Worm (Caenorhabditis elegans): ENCODE measurements around the gene ham-3.

The ham-3 gene

DNA sequence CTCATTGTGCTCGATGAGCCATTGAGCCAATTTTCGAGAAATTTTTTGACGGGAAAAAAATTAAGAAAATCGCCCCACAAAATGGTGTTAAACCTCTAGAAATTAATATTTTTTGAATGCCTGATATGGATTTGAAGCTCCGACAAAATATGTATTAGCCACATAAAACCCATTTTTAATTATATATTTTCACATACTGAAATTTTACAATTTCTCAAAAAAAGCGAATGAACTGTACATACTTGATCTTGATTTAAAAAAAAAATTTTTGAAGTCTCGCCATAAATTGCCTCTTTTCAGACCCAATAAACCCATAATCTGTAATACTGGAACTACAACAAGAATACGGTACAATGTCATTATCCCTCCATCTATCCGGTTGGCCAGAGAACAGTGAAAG is 31.9 kb downstream of the ham-3 start, which contains the start of gene nac-3:
nac-3 (plus strand) TSS at position 301 of the 400 bp plus-strand sequence.
- TF ChIP-seq ceh-36 (tag; optimal IDR thresholded peaks at IDR 0.05) (no peak), tra-4 (tag; optimal IDR thresholded peaks at IDR 0.05) (no peak), B0310.2 (tag; optimal IDR thresholded peaks at IDR 0.05) (no peak), aly-1 (tag; optimal IDR thresholded peaks at IDR 0.05) (no peak), flt-1 (GFP tag; IDR thresholded peaks at IDR 0.05) (no peak), hnd-1 (tag; optimal IDR thresholded peaks at IDR 0.05) (no peak), pes-1 (GFP tag; IDR thresholded peaks at IDR 0.05) (no peak), tbx-37 (GFP tag; conservative IDR thresholded peaks at IDR 0.05) (no peak), F13C5.2 (tag; optimal IDR thresholded peaks at IDR 0.05) (no peak), ets-7 (tag; optimal IDR thresholded peaks at IDR 0.05) (no peak), sea-1 (GFP tag; conservative IDR thresholded peaks at IDR 0.05) (no peak), ceh-13 (GFP tag; optimal IDR thresholded peaks at IDR 0.05) (no peak), hmg-4 (GFP tag; optimal IDR thresholded peaks at IDR 0.05) (no peak), ama-1 (optimal IDR thresholded peaks at IDR 0.05) (no peak), tbx-11 (GFP tag; IDR thresholded peaks at IDR 0.05) (no peak), hmbx-1 (tag; optimal IDR thresholded peaks at IDR 0.05) (no peak), scrt-1 (GFP tag; IDR thresholded peaks at IDR 0.05) (no peak)

DNA sequence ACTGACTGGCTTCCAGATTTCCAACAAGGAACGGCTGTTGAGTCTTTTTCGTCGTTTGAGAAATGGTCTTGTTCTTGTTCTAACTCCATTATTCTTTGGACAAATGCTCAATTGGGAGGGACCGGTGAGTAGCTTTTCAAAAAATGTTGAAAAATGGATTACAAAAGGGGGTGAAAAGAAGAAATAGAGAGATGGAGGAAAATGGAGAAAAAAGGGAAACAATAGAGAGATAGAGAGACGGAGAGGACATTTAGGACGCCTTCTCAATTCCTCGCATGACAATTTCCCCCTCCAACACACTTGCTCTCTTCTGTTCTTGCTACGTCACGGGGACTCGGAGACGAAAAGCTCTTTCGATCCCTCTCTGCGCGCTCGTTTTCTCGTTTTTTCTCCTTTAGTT is 32.4 kb downstream of the ham-3 start:
- TF ChIP-seq B0310.2 (tag; optimal IDR thresholded peaks at IDR 0.05) (no peak), F13C5.2 (tag; optimal IDR thresholded peaks at IDR 0.05) (no peak), tbx-11 (GFP tag; IDR thresholded peaks at IDR 0.05) (no peak), tra-4 (tag; optimal IDR thresholded peaks at IDR 0.05) (no peak), pes-1 (GFP tag; IDR thresholded peaks at IDR 0.05) (no peak), ceh-13 (GFP tag; optimal IDR thresholded peaks at IDR 0.05) (no peak), hnd-1 (tag; optimal IDR thresholded peaks at IDR 0.05) (no peak), hmbx-1 (tag; optimal IDR thresholded peaks at IDR 0.05) (no peak), flt-1 (GFP tag; IDR thresholded peaks at IDR 0.05) (no peak), aly-1 (tag; optimal IDR thresholded peaks at IDR 0.05) (no peak), ceh-36 (tag; optimal IDR thresholded peaks at IDR 0.05) (no peak), ama-1 (optimal IDR thresholded peaks at IDR 0.05) (no peak)

DNA sequence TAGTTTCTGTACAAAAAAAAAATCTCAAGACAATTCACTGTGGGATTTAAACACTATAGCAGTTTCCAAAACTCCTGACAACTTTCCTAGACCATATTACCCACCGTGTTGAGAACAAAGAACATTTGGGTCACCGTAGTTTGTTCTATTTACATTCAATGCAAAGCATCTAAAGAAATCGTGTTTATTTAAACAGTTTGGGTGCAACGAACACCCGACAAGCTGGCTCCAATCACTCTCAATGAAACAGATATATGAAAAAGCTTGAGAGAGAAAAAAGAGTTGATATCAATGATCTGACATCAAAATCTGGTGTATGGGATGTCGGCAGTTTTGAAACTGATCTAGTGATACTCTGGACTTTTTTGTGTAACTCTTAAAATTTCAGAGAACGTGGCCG is 34.4 kb downstream of the ham-3 start:
- no peak for TF ChIP-seq tbx-11 (GFP tag; IDR thresholded peaks at IDR 0.05)

DNA sequence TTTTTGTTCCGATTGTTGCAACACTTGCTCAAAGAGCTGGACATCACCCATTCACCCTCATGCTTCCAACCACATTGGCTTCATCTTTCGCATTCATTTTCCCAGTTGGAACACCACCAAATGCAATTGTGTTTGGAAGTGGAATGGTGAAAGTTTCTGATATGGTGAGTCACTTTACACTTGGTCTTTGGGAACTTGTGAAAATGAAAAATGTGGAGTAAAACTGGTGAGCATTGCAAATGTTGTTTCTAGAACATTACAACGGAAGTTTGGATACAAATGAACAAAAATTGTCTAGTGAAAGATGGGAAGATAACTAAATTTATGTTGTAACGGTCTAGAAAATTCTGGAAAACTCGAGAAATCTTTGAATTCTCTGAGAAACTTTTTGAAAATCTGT is 35.7 kb downstream of the ham-3 start:
- TF ChIP-seq ceh-13 (GFP tag; optimal IDR thresholded peaks at IDR 0.05) (no peak), tra-4 (tag; optimal IDR thresholded peaks at IDR 0.05) (no peak), scrt-1 (GFP tag; IDR thresholded peaks at IDR 0.05) (no peak), tbx-11 (GFP tag; IDR thresholded peaks at IDR 0.05) (no peak), F13C5.2 (tag; optimal IDR thresholded peaks at IDR 0.05) (no peak), ceh-36 (tag; optimal IDR thresholded peaks at IDR 0.05) (no peak)

DNA sequence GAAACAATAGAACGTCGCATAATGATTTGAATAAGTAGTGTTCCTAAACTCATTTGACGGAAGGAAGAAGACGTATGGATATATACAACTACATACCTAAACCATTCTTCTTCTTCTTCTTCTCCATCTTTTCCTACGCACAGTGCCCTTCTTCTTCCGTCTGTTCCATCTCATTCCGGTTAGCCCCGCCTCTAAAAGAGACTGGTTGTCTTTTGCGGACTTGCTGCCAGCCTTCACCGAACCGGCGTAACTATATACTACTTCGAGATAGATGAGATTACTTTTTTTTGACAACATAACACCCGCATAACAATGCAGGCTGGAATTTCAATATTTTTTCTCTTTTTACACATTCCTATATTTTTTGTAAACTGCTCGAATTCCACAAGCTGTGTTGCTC is 39.8 kb downstream of the ham-3 start, which contains the start of the genes K08E5.5 and mua-3:
K08E5.5 (minus strand) TSS at position 101 of the 400 bp plus-strand sequence.
mua-3 (plus strand) TSS at position 313 of the 400 bp plus-strand sequence.
- TF ChIP-seq hmg-4 (GFP tag; optimal IDR thresholded peaks at IDR 0.05) (no peak), ceh-36 (tag; optimal IDR thresholded peaks at IDR 0.05) (no peak), ama-1 (optimal IDR thresholded peaks at IDR 0.05) (no peak), hmbx-1 (tag; optimal IDR thresholded peaks at IDR 0.05) (no peak), aly-1 (tag; optimal IDR thresholded peaks at IDR 0.05) (no peak), sea-1 (GFP tag; conservative IDR thresholded peaks at IDR 0.05) (no peak), flt-1 (GFP tag; IDR thresholded peaks at IDR 0.05) (no peak), ceh-13 (GFP tag; optimal IDR thresholded peaks at IDR 0.05) (no peak), tbx-37 (GFP tag; conservative IDR thresholded peaks at IDR 0.05) (no peak), pes-1 (GFP tag; IDR thresholded peaks at IDR 0.05) (no peak), tra-4 (tag; optimal IDR thresholded peaks at IDR 0.05) (no peak)

DNA sequence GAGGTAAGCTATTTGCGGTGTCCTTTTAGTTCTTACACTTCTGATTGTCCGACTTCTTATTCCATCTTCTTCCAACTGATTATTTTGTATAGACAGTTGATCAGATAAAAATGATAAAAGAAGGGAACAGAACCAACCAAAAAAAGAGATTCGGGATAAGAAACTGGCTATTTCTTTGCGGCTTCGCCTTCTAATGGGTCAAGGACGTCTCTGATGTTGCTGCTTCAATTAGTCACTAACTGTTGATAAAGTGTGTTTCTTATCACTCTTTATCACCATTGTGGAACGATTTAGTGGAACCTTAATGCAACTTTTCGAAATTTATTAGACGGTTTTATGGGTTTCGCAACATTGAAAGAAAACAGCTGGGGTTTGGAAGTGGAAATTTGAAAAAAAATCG is 49.7 kb downstream of the ham-3 start:
- TF ChIP-seq tbx-37 (GFP tag; conservative IDR thresholded peaks at IDR 0.05), result no peak
- TF ChIP-seq tbx-11 (GFP tag; IDR thresholded peaks at IDR 0.05), result no peak
- TF ChIP-seq hmbx-1 (tag; optimal IDR thresholded peaks at IDR 0.05), result no peak
- no peak for TF ChIP-seq sea-1 (GFP tag; conservative IDR thresholded peaks at IDR 0.05)
- TF ChIP-seq pes-1 (GFP tag; IDR thresholded peaks at IDR 0.05), result no peak
- TF ChIP-seq hmg-4 (GFP tag; optimal IDR thresholded peaks at IDR 0.05), result no peak
- no peak for TF ChIP-seq F13C5.2 (tag; optimal IDR thresholded peaks at IDR 0.05)
